Worm (Caenorhabditis elegans): Measurements from ENCODE around the gene ZC116.5.

The ZC116.5 gene

DNA sequence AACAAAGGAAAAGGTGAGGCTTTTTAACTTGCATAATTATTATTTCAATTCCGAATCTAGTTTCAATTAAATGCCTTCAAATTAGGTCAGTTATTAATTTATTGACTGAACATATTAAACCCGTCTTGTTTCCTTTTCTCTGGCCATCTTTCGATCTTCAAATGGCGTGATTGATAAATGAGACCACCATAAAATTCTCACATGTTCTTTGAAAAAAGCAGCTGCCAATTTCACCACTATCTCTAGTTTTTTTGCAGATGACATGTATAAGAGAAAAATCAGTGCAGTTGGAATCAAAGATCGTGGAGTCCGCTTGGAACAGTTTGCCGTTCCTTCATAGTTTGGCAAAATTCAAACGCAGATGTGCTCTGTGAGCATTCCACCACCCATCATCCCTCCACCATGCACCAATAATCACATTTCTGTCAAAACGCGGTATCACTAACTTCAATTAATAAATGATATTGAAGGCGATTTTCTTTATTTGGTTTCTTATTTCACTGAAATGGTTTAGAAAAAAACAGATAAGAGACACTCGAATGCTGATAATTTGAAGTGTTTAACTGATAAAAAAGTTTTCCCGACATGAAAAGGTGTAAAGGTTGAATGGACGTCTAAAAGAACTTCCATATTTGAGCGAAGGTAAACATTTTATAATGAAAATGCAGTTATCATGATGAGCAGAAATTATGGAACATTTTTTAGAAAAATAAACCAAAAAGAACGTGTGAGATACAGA lies 29.2 kb upstream of the ZC116.5 start (continued):
- TF ChIP-seq zip-4 (GFP tag; optimal IDR thresholded peaks at IDR 0.05): no peak
- no peak for TF ChIP-seq mdl-1 (tag; optimal IDR thresholded peaks at IDR 0.05)
- no peak for TF ChIP-seq nhr-77 (tag; optimal IDR thresholded peaks at IDR 0.05)
- no peak for TF ChIP-seq efl-1 (optimal IDR thresholded peaks at IDR 0.05)
- TF ChIP-seq efl-1 (GFP tag; optimal IDR thresholded peaks at IDR 0.05 in 1 of 2): peak in 1 of 2 experiments; percentile 31
- TF ChIP-seq ceh-8 (GFP tag; optimal IDR thresholded peaks at IDR 0.05): no peak
- TF ChIP-seq elt-3 (tag; optimal IDR thresholded peaks at IDR 0.05): peak in 1 of 6 experiments; percentile 3
- peak; percentile 3 for TF ChIP-seq lin-13 (GFP tag; optimal IDR thresholded peaks at IDR 0.05)
- TF ChIP-seq pqm-1 (tag; optimal IDR thresholded peaks at IDR 0.05): peak; percentile 46
- no peak for TF ChIP-seq nhr-19 (GFP tag; conservative IDR thresholded peaks at IDR 0.05)
- TF ChIP-seq nhr-28 (tag; optimal IDR thresholded peaks at IDR 0.05): no peak
- TF ChIP-seq mef-2 (tag; optimal IDR thresholded peaks at IDR 0.05): no peak
- no peak for TF ChIP-seq unc-62 (GFP tag; optimal IDR thresholded peaks at IDR 0.05)
- TF ChIP-seq nhr-71 (tag; optimal IDR thresholded peaks at IDR 0.05): no peak
- TF ChIP-seq tbx-2 (tag; optimal IDR thresholded peaks at IDR 0.05): no peak
- no peak for TF ChIP-seq pax-3 (tag; optimal IDR thresholded peaks at IDR 0.05)

- TF ChIP-seq lin-15B (tag; optimal IDR thresholded peaks at IDR 0.05) (no peak), nhr-47 (tag; optimal IDR thresholded peaks at IDR 0.05) (peak; percentile 70), nhr-237 (tag; optimal IDR thresholded peaks at IDR 0.05) (no peak), ets-5 (GFP tag; IDR thresholded peaks at IDR 0.05) (no peak), aly-2 (tag; optimal IDR thresholded peaks at IDR 0.05) (no peak), zag-1 (tag; optimal IDR thresholded peaks at IDR 0.05) (no peak), C34B4.2 (tag; optimal IDR thresholded peaks at IDR 0.05) (no peak), irx-1 (tag; optimal IDR thresholded peaks at IDR 0.05) (peak; percentile 59), aha-1 (tag; optimal IDR thresholded peaks at IDR 0.05) (no peak), sup-37 (GFP tag; optimal IDR thresholded peaks at IDR 0.05) (peak; percentile 24), hpl-2 (GFP tag; optimal IDR thresholded peaks at IDR 0.05) (no peak), sptf-1 (tag; optimal IDR thresholded peaks at IDR 0.05) (no peak), ceh-63 (GFP tag; optimal IDR thresholded peaks at IDR 0.05) (no peak), C04F5.9 (tag; optimal IDR thresholded peaks at IDR 0.05) (no peak), ztf-4 (tag; optimal IDR thresholded peaks at IDR 0.05) (peak; percentile 4), hlh-4 (tag; optimal IDR thresholded peaks at IDR 0.05) (no peak), ces-1 (GFP tag; optimal IDR thresholded peaks at IDR 0.05) (no peak), nhr-28 (tag; optimal IDR thresholded peaks at IDR 0.05) (no peak), isw-1 (GFP tag; IDR thresholded peaks at IDR 0.05) (0 out of 2 replicates have a peak, but pooled peaks have one; percentile 2), nhr-11 (tag; optimal IDR thresholded peaks at IDR 0.05) (no peak), unc-30 (tag; optimal IDR thresholded peaks at IDR 0.05) (no peak), lin-39 (tag; optimal IDR thresholded peaks at IDR 0.05) (peak; percentile 10), xbp-1 (tag; optimal IDR thresholded peaks at IDR 0.05) (peak; percentile 61), zip-4 (GFP tag; optimal IDR thresholded peaks at IDR 0.05) (no peak), lsy-2 (tag; optimal IDR thresholded peaks at IDR 0.05) (peak; percentile 53 to 77), efl-1 (optimal IDR thresholded peaks at IDR 0.05) (peak; percentile 44 to 46), efl-1 (GFP tag; optimal IDR thresholded peaks at IDR 0.05 in 1 of 2) (peak; percentile 14 to 92), hlh-17 (GFP tag; optimal IDR thresholded peaks at IDR 0.05; ENCODE audit: borderline replicate concordance) (no peak), nhr-90 (tag; optimal IDR thresholded peaks at IDR 0.05; ENCODE audit: poor library complexity) (peak; percentile 81), lin-35 (GFP tag; optimal IDR thresholded peaks at IDR 0.05) (peak; percentile 43 to 83), snpc-4 (tag; optimal IDR thresholded peaks at IDR 0.05) (no peak), pax-3 (tag; optimal IDR thresholded peaks at IDR 0.05) (peak; percentile 83), pag-3 (tag; optimal IDR thresholded peaks at IDR 0.05; ENCODE audit: borderline replicate concordance, insufficient read depth) (no peak), ceh-90 (tag; optimal IDR thresholded peaks at IDR 0.05) (no peak), lin-13 (GFP tag; optimal IDR thresholded peaks at IDR 0.05) (peak; percentile 8), unc-62 (GFP tag; optimal IDR thresholded peaks at IDR 0.05) (no peak), lir-3 (tag; optimal IDR thresholded peaks at IDR 0.05; ENCODE audit: poor library complexity) (peak; percentile 46), ztf-11 (tag; optimal IDR thresholded peaks at IDR 0.05) (peak in 1 of 2 experiments; percentile 27), jun-1 (tag; optimal IDR thresholded peaks at IDR 0.05) (peak; percentile 62), F16B12.6 (tag; optimal IDR thresholded peaks at IDR 0.05) (no peak)
Observed at ce11 chrV:12637238-12637690, 28.5 kb upstream of the ZC116.5 start, which contains the start of gene F56H9.2. Gene F56H9.2 (plus strand): TSS chrV:12637663.
